Fruit fly (Drosophila melanogaster) whole organism, wandering third instar larva: ENCODE data around the gene CG32260.
A peak's percentile ranks its signal among the peaks of the same experiment; 100 is the strongest.

Experiments
- Abd-B ChIP-seq: fragments of >200 bp; optimal IDR thresholded peaks from 2 replicates; lab custom pipeline; 2017; ENCODE audit warnings: missing biosample characterization, missing genetic modification characterization
- CG32264 ChIP-seq: fragments of 200-800 bp; sonication (Bioruptor generic); optimal IDR thresholded peaks from 2 replicates; lab custom pipeline; 2016; ENCODE audit warnings: missing biosample characterization, missing genetic modification characterization
- CrebA ChIP-seq: fragments of 200-800 bp; sonication (Bioruptor generic); optimal IDR thresholded peaks from 2 replicates; lab custom pipeline; 2016; ENCODE audit warnings: missing biosample characterization, mild to moderate bottlenecking, missing genetic modification characterization, borderline replicate concordance
- Dfd ChIP-seq: fragments of >200 bp; optimal IDR thresholded peaks from 2 replicates; lab custom pipeline; 2017; ENCODE audit warnings: missing biosample characterization, missing genetic modification characterization
- Dif ChIP-seq: fragments of 200-275, 200-300 bp; sonication (Bioruptor generic); optimal IDR thresholded peaks from 2 replicates; lab custom pipeline; 2018; ENCODE audit warnings: missing biosample characterization, missing genetic modification characterization; ENCODE audit not compliant: partially characterized antibody
- GATAd ChIP-seq: sonication (Bioruptor generic); optimal IDR thresholded peaks from 2 replicates; lab custom pipeline; 2016; ENCODE audit warnings: missing biosample characterization, missing genetic modification characterization
- Hr78 ChIP-seq: fragments of >200 bp; optimal IDR thresholded peaks from 2 replicates; lab custom pipeline; 2017; ENCODE audit warnings: missing biosample characterization, missing genetic modification characterization
- Hr83 ChIP-seq: fragments of 200-300 bp; sonication (Bioruptor generic); optimal IDR thresholded peaks from 2 replicates; lab custom pipeline; 2016; ENCODE audit warnings: missing biosample characterization, mild to moderate bottlenecking, missing genetic modification characterization, moderate library complexity; ENCODE audit not compliant: poor library complexity, severe bottlenecking
- Jra ChIP-seq: sonication (Bioruptor generic); optimal IDR thresholded peaks from 2 replicates; lab custom pipeline; 2016; ENCODE audit warnings: missing biosample characterization, missing genetic modification characterization
- Myc ChIP-seq: fragments of >200 bp; optimal IDR thresholded peaks from 2 replicates; lab custom pipeline; 2017
- N ChIP-seq: fragments of >200 bp; optimal IDR thresholded peaks from 2 replicates; lab custom pipeline; 2018; ENCODE audit warnings: missing biosample characterization, missing external identifiers, missing genetic modification characterization
- Rel ChIP-seq, 2 experiments: fragments of 200-800 bp; sonication (Bioruptor generic) in 1 of 2; optimal IDR thresholded peaks; 2 replicates in 1 of 2; 3 replicates in 1 of 2; lab custom pipeline; 2016 to 2019; ENCODE audit warnings: mild to moderate bottlenecking in 2 of 2, missing biosample characterization in 2 of 2, missing genetic modification characterization in 2 of 2, moderate library complexity in 1 of 2
- Vsx2 ChIP-seq: fragments of 200-300, 225-300 bp; sonication (Bioruptor generic); optimal IDR thresholded peaks from 2 replicates; lab custom pipeline; 2018; ENCODE audit warnings: missing biosample characterization, missing genetic modification characterization; ENCODE audit not compliant: partially characterized antibody
- br ChIP-seq: fragments of 200-800 bp; sonication (Bioruptor generic); optimal IDR thresholded peaks from 2 replicates; lab custom pipeline; 2016; ENCODE audit warnings: missing biosample characterization, missing genetic modification characterization
- dmrt93B ChIP-seq: fragments of 200-800 bp; sonication (Bioruptor generic); optimal IDR thresholded peaks from 2 replicates; lab custom pipeline; 2018; ENCODE audit warnings: missing biosample characterization, mild to moderate bottlenecking, missing genetic modification characterization
- dsf ChIP-seq: sonication (Bioruptor generic); optimal IDR thresholded peaks from 2 replicates; lab custom pipeline; 2016; ENCODE audit warnings: missing biosample characterization, missing genetic modification characterization, borderline replicate concordance
- fru ChIP-seq: fragments of 200-800 bp; sonication (Bioruptor generic); optimal IDR thresholded peaks from 3 replicates; lab custom pipeline; 2016; ENCODE audit warnings: missing biosample characterization, mild to moderate bottlenecking, missing genetic modification characterization
- h ChIP-seq: fragments of 200-800 bp; sonication (Bioruptor generic); optimal IDR thresholded peaks from 3 replicates; lab custom pipeline; 2016; ENCODE audit warnings: missing biosample characterization, mild to moderate bottlenecking, missing genetic modification characterization
- jim ChIP-seq: fragments of 175-275, 200-325 bp; sonication (Bioruptor generic); optimal IDR thresholded peaks from 2 replicates; lab custom pipeline; 2016; ENCODE audit warnings: missing biosample characterization, mild to moderate bottlenecking, missing genetic modification characterization
- lola ChIP-seq: fragments of >200 bp; optimal IDR thresholded peaks from 2 replicates; lab custom pipeline; 2017; ENCODE audit warnings: missing biosample characterization, missing genetic modification characterization
- pan ChIP-seq: fragments of >200 bp; optimal IDR thresholded peaks from 2 replicates; lab custom pipeline; 2017
- psq ChIP-seq: fragments of 200-800 bp; sonication (Bioruptor generic); optimal IDR thresholded peaks from 3 replicates; lab custom pipeline; 2017; ENCODE audit warnings: missing biosample characterization, mild to moderate bottlenecking, missing genetic modification characterization, moderate library complexity
- rgr ChIP-seq: fragments of 200-800 bp; sonication (Bioruptor generic); optimal IDR thresholded peaks from 3 replicates; lab custom pipeline; 2016; ENCODE audit warnings: missing biosample characterization, mild to moderate bottlenecking, missing genetic modification characterization
- sage ChIP-seq: fragments of 200-800 bp; sonication (Bioruptor generic); optimal IDR thresholded peaks from 2 replicates; lab custom pipeline; 2016; ENCODE audit warnings: missing biosample characterization, mild to moderate bottlenecking, missing genetic modification characterization
- sv ChIP-seq: fragments of 200-800 bp; sonication (Bioruptor generic); optimal IDR thresholded peaks from 3 replicates; lab custom pipeline; 2016; ENCODE audit warnings: missing biosample characterization, missing genetic modification characterization
- tai ChIP-seq: sonication (Bioruptor generic); optimal IDR thresholded peaks from 2 replicates; lab custom pipeline; 2016; ENCODE audit warnings: missing biosample characterization, missing genetic modification characterization
- usp ChIP-seq: fragments of >200 bp; optimal IDR thresholded peaks from 2 replicates; lab custom pipeline; 2017; ENCODE audit warnings: missing biosample characterization, missing genetic modification characterization
- woc ChIP-seq: sonication (Bioruptor generic); optimal IDR thresholded peaks from 2 replicates; lab custom pipeline; 2016; ENCODE audit warnings: missing biosample characterization, mild to moderate bottlenecking, missing genetic modification characterization

The CG32260 gene

dm6 chr3L:4122185-4122767 lies 19.9 kb upstream of the CG32260 start, which contains the start of gene Chd64 (continued):
- peak; percentile 78 for TF ChIP-seq h (GFP tag; lab: Kevin White, UChicago)

- no peak for TF ChIP-seq CG32264
- no peak for TF ChIP-seq Hr78 (GFP tag; lab: Kevin White, UChicago)
- TF ChIP-seq woc (GFP tag; lab: Kevin White, UChicago): no peak
- TF ChIP-seq Jra: no peak
- no peak for TF ChIP-seq Vsx2 (GFP tag; lab: Kevin White, UChicago)
- TF ChIP-seq Rel (GFP tag; optimal IDR thresholded peaks at IDR 0.05; lab: Kevin White, UChicago): no peak
- TF ChIP-seq Rel (tag; optimal IDR thresholded peaks at IDR 0.05; lab: Kevin White, UChicago): no peak
- no peak for TF ChIP-seq N
- TF ChIP-seq br: no peak
- TF ChIP-seq rgr (GFP tag; lab: Kevin White, UChicago): no peak
- TF ChIP-seq Myc: no peak
- no peak for TF ChIP-seq GATAd
- no peak for TF ChIP-seq fru (GFP tag; lab: Kevin White, UChicago)
Measured at dm6 chr3L:4125709-4126108, 16.5 kb upstream of the CG32260 start.

- TF ChIP-seq Myc (no peak), Dfd (peak; percentile 92)
- TF ChIP-seq, all 38 proteins: peak for 1
Measured at dm6 chr3L:4128579-4128978, 13.6 kb upstream of the CG32260 start.

- TF ChIP-seq jim (GFP tag; lab: Kevin White, UChicago): no peak
- TF ChIP-seq lola (GFP tag; lab: Kevin White, UChicago): no peak
- no peak for TF ChIP-seq h (GFP tag; lab: Kevin White, UChicago)
- TF ChIP-seq Dif (GFP tag; lab: Kevin White, UChicago): no peak
- TF ChIP-seq N: no peak
- TF ChIP-seq rgr (GFP tag; lab: Kevin White, UChicago): no peak
- TF ChIP-seq dsf (GFP tag; lab: Kevin White, UChicago): no peak
- TF ChIP-seq pan (lab: Kevin White, UChicago): no peak
- TF ChIP-seq CrebA (GFP tag; lab: Kevin White, UChicago): no peak
- no peak for TF ChIP-seq usp (GFP tag; lab: Kevin White, UChicago)
- TF ChIP-seq Abd-B (GFP tag; lab: Kevin White, UChicago): no peak
- no peak for TF ChIP-seq tai (GFP tag; lab: Kevin White, UChicago)
- no peak for TF ChIP-seq woc (GFP tag; lab: Kevin White, UChicago)
- no peak for TF ChIP-seq Rel (GFP tag; optimal IDR thresholded peaks at IDR 0.05; lab: Kevin White, UChicago)
- no peak for TF ChIP-seq Rel (tag; optimal IDR thresholded peaks at IDR 0.05; lab: Kevin White, UChicago)
- TF ChIP-seq dmrt93B (GFP tag; lab: Kevin White, UChicago): no peak
Measured at dm6 chr3L:4130743-4131142, 11.4 kb upstream of the CG32260 start.

- TF ChIP-seq pan (lab: Kevin White, UChicago) (no peak), Hr83 (no peak), fru (GFP tag; lab: Kevin White, UChicago) (no peak), sv (no peak), psq (GFP tag; lab: Kevin White, UChicago) (no peak), sage (GFP tag; lab: Kevin White, UChicago) (no peak), dsf (GFP tag; lab: Kevin White, UChicago) (no peak)
Measured at dm6 chr3L:4132585-4132984, 9.6 kb upstream of the CG32260 start.

- peak; percentile 88 for TF ChIP-seq psq (GFP tag; lab: Kevin White, UChicago)
- peak; percentile 33 for TF ChIP-seq Dif (GFP tag; lab: Kevin White, UChicago)
- TF ChIP-seq tai (GFP tag; lab: Kevin White, UChicago): no peak
Measured at dm6 chr3L:4133724-4134678, 8.2 kb upstream of the CG32260 start, which contains the start of gene ens. Gene ens, minus strand, starts transcription at chr3L:4134550.
